Fruit fly (Drosophila melanogaster) whole organism, embryonic: ENCODE measurements around the gene CG46311.
A peak's percentile ranks its signal among the peaks of the same experiment; 100 is the strongest.

Experiments
- Ada2b ChIP-seq: fragments of 200-800 bp; sonication (Bioruptor generic); IDR thresholded peaks from 2 replicates; pipeline ENCODE4 v1.3.6; 2022; ENCODE audit warnings: missing biosample characterization, missing genetic modification characterization
- Antp ChIP-seq: fragments of 200-800 bp; sonication (Bioruptor generic); optimal IDR thresholded peaks from 3 replicates; lab custom pipeline; 2016; ENCODE audit warnings: missing biosample characterization, missing genetic modification characterization
- Atf-2 ChIP-seq: fragments of 200-800 bp; sonication (Bioruptor generic); optimal IDR thresholded peaks from 2 replicates; lab custom pipeline; 2016; ENCODE audit warnings: missing biosample characterization, missing genetic modification characterization
- BEAF-32 ChIP-seq: fragments of 200-800 bp; sonication (Bioruptor generic); optimal IDR thresholded peaks from 3 replicates; lab custom pipeline; 2017; ENCODE audit warnings: missing biosample characterization, missing genetic modification characterization, mild to moderate bottlenecking, moderate library complexity, missing genetic modification reagents
- CG10979 ChIP-seq: fragments of 200-800 bp; sonication (Bioruptor generic); optimal IDR thresholded peaks from 2 replicates; lab custom pipeline; 2018; ENCODE audit warnings: missing biosample characterization, mild to moderate bottlenecking, missing genetic modification characterization, moderate library complexity
- CG11085 ChIP-seq: fragments of 200-800 bp; sonication (Bioruptor generic); IDR thresholded peaks from 2 replicates; pipeline ENCODE4 v1.3.6; 2022; ENCODE audit warnings: missing biosample characterization, missing genetic modification characterization
- CG13624 ChIP-seq: fragments of 200-800 bp; sonication (Bioruptor generic); optimal IDR thresholded peaks from 2 replicates; lab custom pipeline; 2016; ENCODE audit warnings: missing biosample characterization, missing genetic modification characterization
- CG14667 ChIP-seq: fragments of 200-800 bp; sonication (Bioruptor generic); IDR thresholded peaks from 2 replicates; pipeline ENCODE4 v1.3.6; 2022; ENCODE audit warnings: missing biosample characterization, missing genetic modification characterization
- CG14710 ChIP-seq: fragments of 200-800 bp; sonication (Bioruptor generic); optimal IDR thresholded peaks from 3 replicates; lab custom pipeline; 2019; ENCODE audit warnings: missing biosample characterization, mild to moderate bottlenecking, missing genetic modification characterization, moderate library complexity
- CG17361 ChIP-seq: fragments of 200-800 bp; sonication (Bioruptor generic); IDR thresholded peaks from 3 replicates; pipeline ENCODE4 v1.3.6; 2022; ENCODE audit warnings: missing biosample characterization, missing genetic modification characterization
- CG18262 ChIP-seq: fragments of 200-800 bp; optimal IDR thresholded peaks from 3 replicates; lab custom pipeline; 2019; ENCODE audit warnings: missing biosample characterization, mild to moderate bottlenecking, missing genetic modification characterization, moderate library complexity
- CG2678 ChIP-seq: fragments of 200-800 bp; sonication (Bioruptor generic); optimal IDR thresholded peaks from 3 replicates; lab custom pipeline; 2019; ENCODE audit warnings: missing biosample characterization, mild to moderate bottlenecking, missing genetic modification characterization, moderate library complexity
- CG3407 ChIP-seq: fragments of 200-800 bp; sonication (Bioruptor generic); optimal IDR thresholded peaks from 2 replicates; lab custom pipeline; 2018; ENCODE audit warnings: missing biosample characterization, mild to moderate bottlenecking, missing genetic modification characterization
- CG4617 ChIP-seq: fragments of 200-800 bp; sonication (Bioruptor generic); optimal IDR thresholded peaks from 3 replicates; lab custom pipeline; 2016; ENCODE audit warnings: missing biosample characterization, missing genetic modification characterization, borderline replicate concordance
- CG4730 ChIP-seq: fragments of 200-800 bp; sonication (Bioruptor generic); IDR thresholded peaks from 2 replicates; pipeline ENCODE4 v1.3.6; 2022; ENCODE audit warnings: missing biosample characterization, missing genetic modification characterization
- Dad ChIP-seq: fragments of 200-800 bp; sonication (Bioruptor generic); optimal IDR thresholded peaks from 3 replicates; lab custom pipeline; 2016; ENCODE audit warnings: missing biosample characterization, missing genetic modification characterization
- Hr78 ChIP-seq, 2 experiments: fragments of 200-800 bp in 1 of 2; fragments of >200 bp in 1 of 2; sonication (Bioruptor generic) in 1 of 2; optimal IDR thresholded peaks; 2 replicates each; lab custom pipeline; 2017 to 2019; ENCODE audit warnings: missing biosample characterization in 2 of 2, missing genetic modification characterization in 2 of 2, mild to moderate bottlenecking in 1 of 2, moderate library complexity in 1 of 2
- Kr ChIP-seq: fragments of 200-800 bp; sonication (Bioruptor generic); optimal IDR thresholded peaks from 2 replicates; lab custom pipeline; 2017; ENCODE audit warnings: missing biosample characterization, mild to moderate bottlenecking, missing genetic modification characterization
- MESR4 ChIP-seq: fragments of 200-800 bp; sonication (Bioruptor generic); optimal IDR thresholded peaks from 2 replicates; lab custom pipeline; 2018; ENCODE audit warnings: missing biosample characterization, mild to moderate bottlenecking, missing genetic modification characterization, moderate library complexity
- NC2α ChIP-seq: fragments of 200-800 bp; sonication (Bioruptor generic); optimal IDR thresholded peaks from 2 replicates; lab custom pipeline; 2016; ENCODE audit warnings: missing biosample characterization, missing genetic modification characterization
- NC2β ChIP-seq: fragments of 200-800 bp; sonication (Bioruptor generic); optimal IDR thresholded peaks from 2 replicates; lab custom pipeline; 2016; ENCODE audit warnings: missing biosample characterization, missing genetic modification characterization
- NK7.1 ChIP-seq: fragments of 200-800 bp; sonication (Bioruptor generic); optimal IDR thresholded peaks from 3 replicates; lab custom pipeline; 2016; ENCODE audit warnings: missing biosample characterization, missing genetic modification characterization
- PHDP ChIP-seq: fragments of 200-800 bp; sonication (Bioruptor generic); optimal IDR thresholded peaks from 3 replicates; lab custom pipeline; 2018; ENCODE audit warnings: missing biosample characterization, mild to moderate bottlenecking, missing genetic modification characterization, moderate library complexity
- Ssrp ChIP-seq: fragments of 200-800 bp; sonication (Bioruptor generic); optimal IDR thresholded peaks from 2 replicates; lab custom pipeline; 2018; ENCODE audit warnings: missing biosample characterization, mild to moderate bottlenecking, missing genetic modification characterization, moderate library complexity
- ab ChIP-seq: fragments of 200-800 bp; sonication (Bioruptor generic); optimal IDR thresholded peaks from 2 replicates; lab custom pipeline; 2016; ENCODE audit warnings: missing biosample characterization, missing genetic modification characterization
- ase ChIP-seq: fragments of 200-800 bp; sonication (Bioruptor generic); IDR thresholded peaks from 3 replicates; pipeline ENCODE4 v1.3.6; 2022; ENCODE audit warnings: missing biosample characterization, missing genetic modification characterization
- bcd ChIP-seq: fragments of 200-800 bp; sonication (Bioruptor generic); optimal IDR thresholded peaks from 2 replicates; lab custom pipeline; 2017; ENCODE audit warnings: missing biosample characterization, mild to moderate bottlenecking, missing genetic modification characterization
- caup ChIP-seq: fragments of 200-800 bp; sonication (Bioruptor generic); optimal IDR thresholded peaks from 3 replicates; lab custom pipeline; 2017; ENCODE audit warnings: missing biosample characterization, mild to moderate bottlenecking, missing genetic modification characterization, moderate library complexity; ENCODE audit not compliant: severe bottlenecking
- crp ChIP-seq, 2 experiments: fragments of 200-800 bp; sonication (Bioruptor generic); optimal IDR thresholded peaks; 2 replicates in 1 of 2; 3 replicates in 1 of 2; lab custom pipeline; 2017; ENCODE audit warnings: missing biosample characterization in 2 of 2, missing genetic modification characterization in 2 of 2, mild to moderate bottlenecking in 1 of 2, moderate library complexity in 1 of 2
- dan ChIP-seq: fragments of 200-800 bp; sonication (Bioruptor generic); IDR thresholded peaks from 2 replicates; pipeline ENCODE4 v1.3.6; 2022; ENCODE audit warnings: missing biosample characterization, missing genetic modification characterization
- eyg ChIP-seq: fragments of 200-800 bp; sonication (Bioruptor generic); optimal IDR thresholded peaks from 3 replicates; lab custom pipeline; 2016; ENCODE audit warnings: missing biosample characterization, missing genetic modification characterization
- fd96Cb ChIP-seq: fragments of 200-800 bp; sonication (Bioruptor generic); optimal IDR thresholded peaks from 2 replicates; lab custom pipeline; 2018; ENCODE audit warnings: missing biosample characterization, mild to moderate bottlenecking, missing genetic modification characterization, moderate library complexity
- gem ChIP-seq: fragments of 200-800 bp; sonication (Bioruptor generic); optimal IDR thresholded peaks from 2 replicates; lab custom pipeline; 2019; ENCODE audit warnings: missing biosample characterization, mild to moderate bottlenecking, missing genetic modification characterization, moderate library complexity
- grau ChIP-seq: fragments of 200-800 bp; optimal IDR thresholded peaks from 3 replicates; lab custom pipeline; 2019; ENCODE audit warnings: missing biosample characterization, mild to moderate bottlenecking, missing genetic modification characterization, moderate library complexity
- kah ChIP-seq: fragments of 200-800 bp; sonication (Bioruptor generic); optimal IDR thresholded peaks from 2 replicates; lab custom pipeline; 2018; ENCODE audit warnings: missing biosample characterization, mild to moderate bottlenecking, missing genetic modification characterization
- lilli ChIP-seq: fragments of 200-800 bp; sonication (Bioruptor generic); optimal IDR thresholded peaks from 3 replicates; lab custom pipeline; 2016; ENCODE audit warnings: missing biosample characterization, missing genetic modification characterization
- lmd ChIP-seq: fragments of 200-800 bp; sonication (Bioruptor generic); IDR thresholded peaks from 2 replicates; pipeline ENCODE4 v1.3.6; 2022; ENCODE audit warnings: missing biosample characterization, missing genetic modification characterization
- lov ChIP-seq, 2 experiments: fragments of 200-800 bp in 1 of 2; fragments of >200 bp in 1 of 2; sonication (Bioruptor generic) in 1 of 2; IDR thresholded peaks in 1 of 2; optimal IDR thresholded peaks in 1 of 2; 2 replicates in 1 of 2; 3 replicates in 1 of 2; pipeline versions ENCODE4 v1.3.6 to Lab custom; 2017 to 2022; ENCODE audit warnings: missing biosample characterization in 1 of 2, missing genetic modification characterization in 1 of 2
- mam ChIP-seq: fragments of 200-800 bp; sonication (Bioruptor generic); optimal IDR thresholded peaks from 3 replicates; lab custom pipeline; 2016; ENCODE audit warnings: missing biosample characterization, missing genetic modification characterization
- nmo ChIP-seq: fragments of 200-800 bp; sonication (Bioruptor generic); optimal IDR thresholded peaks from 2 replicates; lab custom pipeline; 2018; ENCODE audit warnings: missing biosample characterization, mild to moderate bottlenecking, missing genetic modification characterization, moderate library complexity
- phol ChIP-seq: fragments of 200-800 bp; sonication (Bioruptor generic); optimal IDR thresholded peaks from 3 replicates; lab custom pipeline; 2018; ENCODE audit warnings: missing biosample characterization, mild to moderate bottlenecking, missing genetic modification characterization, moderate library complexity
- pum ChIP-seq: fragments of 200-800 bp; sonication (Bioruptor generic); optimal IDR thresholded peaks from 2 replicates; lab custom pipeline; 2016; ENCODE audit warnings: missing biosample characterization, missing genetic modification characterization
- ranshi ChIP-seq: fragments of 200-800 bp; sonication (Bioruptor generic); IDR thresholded peaks from 2 replicates; pipeline ENCODE4 v1.3.6; 2022; ENCODE audit warnings: missing biosample characterization, missing genetic modification characterization
- stc ChIP-seq: fragments of 200-800 bp; sonication (Bioruptor generic); IDR thresholded peaks from 2 replicates; pipeline ENCODE4 v1.3.6; 2022; ENCODE audit warnings: missing biosample characterization, missing genetic modification characterization
- tio ChIP-seq: fragments of 200-800 bp; sonication (Bioruptor generic); optimal IDR thresholded peaks from 2 replicates; lab custom pipeline; 2017; ENCODE audit warnings: missing biosample characterization, missing genetic modification characterization, inconsistent platforms
- unpg ChIP-seq: fragments of 200-800 bp; sonication (Bioruptor generic); optimal IDR thresholded peaks from 3 replicates; lab custom pipeline; 2018; ENCODE audit warnings: missing biosample characterization, mild to moderate bottlenecking, missing genetic modification characterization, moderate library complexity
- zfh1 ChIP-seq: fragments of 200-800 bp; sonication (Bioruptor generic); IDR thresholded peaks from 3 replicates; pipeline ENCODE4 v1.3.6; 2022; ENCODE audit warnings: missing biosample characterization, missing genetic modification characterization

CG46311 gene

dm6 chrX:13629414-13629813 lies 65.8 kb downstream of the CG46311 start:
- no peak for TF ChIP-seq ab
- no peak for TF ChIP-seq PHDP (tag; lab: Kevin White, UChicago)
- TF ChIP-seq Hr78 (GFP tag; optimal IDR thresholded peaks at IDR 0.05; lab: Kevin White, UChicago): no peak
- TF ChIP-seq MESR4 (GFP tag; lab: Kevin White, UChicago): no peak
- no peak for TF ChIP-seq CG11085 (GFP tag; lab: Robert Waterston, UW)
- no peak for TF ChIP-seq lmd
- no peak for TF ChIP-seq mam (GFP tag; lab: Kevin White, UChicago)
- no peak for TF ChIP-seq NC2β (GFP tag; lab: Kevin White, UChicago)
- no peak for TF ChIP-seq crp (GFP tag; optimal IDR thresholded peaks at IDR 0.05; lab: Kevin White, UChicago)
- no peak for TF ChIP-seq stc (GFP tag; lab: Robert Waterston, UW)
- TF ChIP-seq CG3407 (GFP tag; lab: Kevin White, UChicago): no peak
- no peak for TF ChIP-seq ase
- no peak for TF ChIP-seq grau (tag; lab: Kevin White, UChicago)
- TF ChIP-seq NC2α (GFP tag; lab: Kevin White, UChicago): no peak
- no peak for TF ChIP-seq caup (GFP tag; lab: Kevin White, UChicago)

- peak; percentile 25 for TF ChIP-seq Antp (GFP tag; lab: Kevin White, UChicago)
- TF ChIP-seq BEAF-32 (GFP tag; lab: Kevin White, UChicago): no peak
- no peak for TF ChIP-seq Kr (GFP tag; lab: Kevin White, UChicago)
- TF ChIP-seq ranshi (GFP tag; lab: Robert Waterston, UW): no peak
- TF ChIP-seq CG13624 (GFP tag; lab: Kevin White, UChicago): no peak
- TF ChIP-seq phol (tag; lab: Kevin White, UChicago): peak; percentile 46
- TF ChIP-seq eyg: no peak
- 0 out of 2 replicates have a peak, but pooled peaks have one; percentile 10 for TF ChIP-seq CG4730 (GFP tag; lab: Robert Waterston, UW)
- peak; percentile 18 for TF ChIP-seq tio
- TF ChIP-seq zfh1: 0 out of 3 replicates have a peak, but pooled peaks have one; percentile 44
- peak; percentile 51; the same call in 2 of the 3 replicates for TF ChIP-seq CG17361 (GFP tag; lab: Robert Waterston, UW)
- TF ChIP-seq CG2678 (tag; lab: Kevin White, UChicago): peak; percentile 38
- TF ChIP-seq CG18262 (tag; lab: Kevin White, UChicago): peak; percentile 26
- TF ChIP-seq bcd: no peak
- TF ChIP-seq dan (GFP tag; lab: Robert Waterston, UW): no peak
- no peak for TF ChIP-seq kah (GFP tag; lab: Kevin White, UChicago)
- TF ChIP-seq nmo: peak; percentile 32
- TF ChIP-seq lilli (GFP tag; lab: Kevin White, UChicago): peak; percentile 20
- TF ChIP-seq MESR4 (GFP tag; lab: Kevin White, UChicago): no peak
- TF ChIP-seq Ssrp (tag; lab: Kevin White, UChicago): peak; percentile 19
- no peak for TF ChIP-seq Dad (GFP tag; lab: Kevin White, UChicago)
- no peak for TF ChIP-seq CG4617 (GFP tag; lab: Kevin White, UChicago)
- peak; percentile 22; the same call in 1 of the 2 replicates for TF ChIP-seq Ada2b (GFP tag; lab: Robert Waterston, UW)
- no peak for TF ChIP-seq Atf-2 (GFP tag; lab: Kevin White, UChicago)
- peak; percentile 43 for TF ChIP-seq fd96Cb
- peak; percentile 14 for TF ChIP-seq grau (tag; lab: Kevin White, UChicago)
- peak; percentile 46 for TF ChIP-seq unpg (GFP tag; lab: Kevin White, UChicago)
- no peak for TF ChIP-seq NK7.1 (GFP tag; lab: Kevin White, UChicago)
- TF ChIP-seq gem: peak; percentile 60
- peak; percentile 22 for TF ChIP-seq CG14710 (tag; lab: Kevin White, UChicago)
- TF ChIP-seq CG10979 (tag; lab: Kevin White, UChicago): peak; percentile 59
- 0 out of 2 replicates have a peak, but pooled peaks have one; percentile 7 for TF ChIP-seq CG14667 (GFP tag; lab: Robert Waterston, UW)
- TF ChIP-seq pum (GFP tag; lab: Kevin White, UChicago): peak; percentile 33
- no peak for TF ChIP-seq lov (optimal IDR thresholded peaks at IDR 0.05; lab: Kevin White, UChicago)
- no peak for TF ChIP-seq lov (GFP tag; IDR thresholded peaks at IDR 0.05; lab: Robert Waterston, UW)
These were observed 66.8 kb downstream of the CG46311 start for dm6 chrX:13630290-13630900.
